Worm (Caenorhabditis elegans): ENCODE results near the gene nhr-27.
A peak's percentile ranks its signal among the peaks of the same experiment; 100 is the strongest.

The nhr-27 gene

ce11 chrX:12691306-12691705 is 116.8 kb downstream of the nhr-27 start, which contains the start of gene ugt-50:
ugt-50 (plus strand) TSS chrX:12691573.
- TF ChIP-seq daf-16 (GFP tag; optimal IDR thresholded peaks at IDR 0.05) = no peak
- TF ChIP-seq daf-16 (tag; optimal IDR thresholded peaks at IDR 0.05) = peak; percentile 99
- peak in 1 of 2 experiments; percentile 48 for TF ChIP-seq lsy-2 (tag; optimal IDR thresholded peaks at IDR 0.05)
- no peak for TF ChIP-seq daf-19 (GFP tag; conservative IDR thresholded peaks at IDR 0.05)
- TF ChIP-seq T20F7.1 (GFP tag; optimal IDR thresholded peaks at IDR 0.05) = peak; percentile 9
- TF ChIP-seq ama-1 (optimal IDR thresholded peaks at IDR 0.05) = no peak
- TF ChIP-seq mep-1 (tag; optimal IDR thresholded peaks at IDR 0.05) = peak; percentile 26
- TF ChIP-seq ceh-28 (tag; optimal IDR thresholded peaks at IDR 0.05) = no peak
- peak; percentile 95 for TF ChIP-seq ztf-7 (tag; optimal IDR thresholded peaks at IDR 0.05)
- TF ChIP-seq dmd-9 (GFP tag; IDR thresholded peaks at IDR 0.05) = no peak
- no peak for TF ChIP-seq fkh-10 (GFP tag; optimal IDR thresholded peaks at IDR 0.05)
- peak; percentile 53 for TF ChIP-seq mes-2 (tag; optimal IDR thresholded peaks at IDR 0.05; ENCODE audit: poor library complexity, severe bottlenecking)
- no peak for TF ChIP-seq unc-130 (GFP tag; optimal IDR thresholded peaks at IDR 0.05)
- TF ChIP-seq Y75B8A.6 (GFP tag; IDR thresholded peaks at IDR 0.05) = no peak
- peak in 1 of 2 experiments; percentile 19 for TF ChIP-seq unc-62 (GFP tag; optimal IDR thresholded peaks at IDR 0.05 in 1 of 2)
- no peak for TF ChIP-seq unc-62 (tag; optimal IDR thresholded peaks at IDR 0.05)
- TF ChIP-seq Y105C5A.15 (GFP tag; IDR thresholded peaks at IDR 0.05) = no peak
- TF ChIP-seq ceh-32 (tag; optimal IDR thresholded peaks at IDR 0.05; ENCODE audit: poor library complexity) = no peak
- no peak for TF ChIP-seq lin-15B (tag; optimal IDR thresholded peaks at IDR 0.05)
- peak; percentile 28 for TF ChIP-seq nhr-77 (tag; optimal IDR thresholded peaks at IDR 0.05)
- peak; percentile 68 for TF ChIP-seq pqm-1 (tag; optimal IDR thresholded peaks at IDR 0.05)
- no peak for TF ChIP-seq snpc-4 (tag; optimal IDR thresholded peaks at IDR 0.05)
- peak; percentile 93 for TF ChIP-seq nhr-28 (tag; optimal IDR thresholded peaks at IDR 0.05)
- TF ChIP-seq zfp-2 (tag; optimal IDR thresholded peaks at IDR 0.05) = no peak
- TF ChIP-seq php-3 (GFP tag; IDR thresholded peaks at IDR 0.05) = peak; percentile 66
- TF ChIP-seq dmd-6 (GFP tag; IDR thresholded peaks at IDR 0.05) = peak; percentile 68
- peak; percentile 10 for TF ChIP-seq nhr-10 (tag; optimal IDR thresholded peaks at IDR 0.05)
- TF ChIP-seq rbr-2 (tag; optimal IDR thresholded peaks at IDR 0.05) = no peak
- TF ChIP-seq Y5F2A.4 (GFP tag; optimal IDR thresholded peaks at IDR 0.05) = no peak
- TF ChIP-seq nhr-237 (tag; optimal IDR thresholded peaks at IDR 0.05) = no peak
- peak; percentile 50 for TF ChIP-seq hlh-30 (tag; optimal IDR thresholded peaks at IDR 0.05; ENCODE audit: insufficient read depth)
- TF ChIP-seq nhr-102 (tag; optimal IDR thresholded peaks at IDR 0.05) = peak; percentile 27
- peak; percentile 78 for TF ChIP-seq hlh-11 (tag; optimal IDR thresholded peaks at IDR 0.05)
- TF ChIP-seq dve-1 (tag; optimal IDR thresholded peaks at IDR 0.05; ENCODE audit: insufficient read depth) = peak; percentile 90
- TF ChIP-seq daf-12 (tag; optimal IDR thresholded peaks at IDR 0.05) = no peak
- no peak for TF ChIP-seq vab-7 (GFP tag; IDR thresholded peaks at IDR 0.05)
- TF ChIP-seq nhr-48 (tag; optimal IDR thresholded peaks at IDR 0.05) = peak; percentile 52
- peak in 1 of 2 experiments; percentile 33 for TF ChIP-seq hif-1 (tag; optimal IDR thresholded peaks at IDR 0.05)

- TF ChIP-seq nhr-102 (tag; optimal IDR thresholded peaks at IDR 0.05) (peak; percentile 3), dpl-1 (GFP tag; optimal IDR thresholded peaks at IDR 0.05) (no peak), dve-1 (tag; optimal IDR thresholded peaks at IDR 0.05; ENCODE audit: insufficient read depth) (peak; percentile 75), lim-7 (GFP tag; IDR thresholded peaks at IDR 0.05) (no peak), aly-2 (tag; optimal IDR thresholded peaks at IDR 0.05) (no peak), unc-62 (GFP tag; optimal IDR thresholded peaks at IDR 0.05 in 1 of 2) (peak in 1 of 2 experiments; percentile 97), unc-62 (tag; optimal IDR thresholded peaks at IDR 0.05) (no peak), Y5F2A.4 (GFP tag; optimal IDR thresholded peaks at IDR 0.05) (no peak), lin-39 (tag; optimal IDR thresholded peaks at IDR 0.05) (peak; percentile 90), mxl-3 (GFP tag; optimal IDR thresholded peaks at IDR 0.05) (no peak), arid-1 (GFP tag; conservative IDR thresholded peaks at IDR 0.05) (no peak), R02D3.7 (tag; optimal IDR thresholded peaks at IDR 0.05) (no peak), hlh-30 (tag; optimal IDR thresholded peaks at IDR 0.05; ENCODE audit: insufficient read depth) (peak; percentile 68), nhr-111 (GFP tag; optimal IDR thresholded peaks at IDR 0.05) (no peak), snpc-4 (tag; optimal IDR thresholded peaks at IDR 0.05) (no peak), ces-1 (GFP tag; optimal IDR thresholded peaks at IDR 0.05) (no peak), skn-1 (tag; optimal IDR thresholded peaks at IDR 0.05) (no peak), tra-1 (GFP tag; IDR thresholded peaks at IDR 0.05) (peak; percentile 73), set-16 (GFP tag; IDR thresholded peaks at IDR 0.05) (no peak), hmg-1.1 (GFP tag; IDR thresholded peaks at IDR 0.05) (no peak), spr-3 (GFP tag; optimal IDR thresholded peaks at IDR 0.05) (no peak), fos-1 (tag; optimal IDR thresholded peaks at IDR 0.05) (no peak)
Measured at ce11 chrX:12690346-12690745, 117.8 kb downstream of the nhr-27 start.
